Fruit fly (Drosophila melanogaster): Measurements from ENCODE around the gene Efa6.
A peak's percentile ranks its signal among the peaks of the same experiment; 100 is the strongest.

Gene Efa6

dm6 chr3R:22629174-22629573 is 41.6 kb downstream of the Efa6 start (continued):
- TF ChIP-seq CG17361 (GFP tag; IDR thresholded peaks at IDR 0.05), result 0 out of 3 replicates have a peak, but pooled peaks have one; percentile 25
- no peak for TF ChIP-seq unpg (GFP tag; optimal IDR thresholded peaks at IDR 0.05)
- TF ChIP-seq jumu (GFP tag; optimal IDR thresholded peaks at IDR 0.05), result no peak
- no peak for TF ChIP-seq CG9932 (GFP tag; IDR thresholded peaks at IDR 0.05)
- TF ChIP-seq Hr51 (GFP tag; optimal IDR thresholded peaks at IDR 0.05), result peak in 1 of 2 experiments; percentile 51
- TF ChIP-seq bcd (GFP tag; optimal IDR thresholded peaks at IDR 0.05), result no peak
- no peak for TF ChIP-seq Xrp1 (GFP tag; IDR thresholded peaks at IDR 0.05)
- TF ChIP-seq fu2 (GFP tag; optimal IDR thresholded peaks at IDR 0.05), result no peak
- TF ChIP-seq CG15269 (tag; optimal IDR thresholded peaks at IDR 0.05), result peak; percentile 25
- TF ChIP-seq CkIIα-i1 (GFP tag; IDR thresholded peaks at IDR 0.05), result no peak
- TF ChIP-seq CG31441 (GFP tag; IDR thresholded peaks at IDR 0.05), result 0 out of 2 replicates have a peak, but pooled peaks have one; percentile 20
- TF ChIP-seq salm (tag; optimal IDR thresholded peaks at IDR 0.05), result no peak
- no peak for TF ChIP-seq Lhr (GFP tag; optimal IDR thresholded peaks at IDR 0.05)
- no peak for TF ChIP-seq wor (GFP tag; IDR thresholded peaks at IDR 0.05)
- TF ChIP-seq Gsc (GFP tag; IDR thresholded peaks at IDR 0.05), result no peak
- no peak for TF ChIP-seq Aef1 (GFP tag; IDR thresholded peaks at IDR 0.05)
- TF ChIP-seq CG11504 (tag; optimal IDR thresholded peaks at IDR 0.05), result peak; percentile 48
- peak; percentile 8 for TF ChIP-seq Blimp-1 (GFP tag; optimal IDR thresholded peaks at IDR 0.05)
- no peak for TF ChIP-seq CG32772 (GFP tag; IDR thresholded peaks at IDR 0.05)
- no peak for TF ChIP-seq CG18011 (GFP tag; optimal IDR thresholded peaks at IDR 0.05)
- TF ChIP-seq gsb-n (tag; optimal IDR thresholded peaks at IDR 0.05), result peak; percentile 32
- no peak for TF ChIP-seq CG14860 (GFP tag; IDR thresholded peaks at IDR 0.05; ENCODE audit: partially characterized antibody)
- TF ChIP-seq Dip3 (GFP tag; optimal IDR thresholded peaks at IDR 0.05), result no peak
- TF ChIP-seq Ets65A (GFP tag), result no peak
- peak; percentile 18 for TF ChIP-seq Sox100B (GFP tag; optimal IDR thresholded peaks at IDR 0.05)
- no peak for TF ChIP-seq CG17385 (GFP tag; optimal IDR thresholded peaks at IDR 0.05)
- TF ChIP-seq ken (GFP tag; IDR thresholded peaks at IDR 0.05), result no peak
- no peak for TF ChIP-seq CG18619 (GFP tag; optimal IDR thresholded peaks at IDR 0.05)
- no peak for TF ChIP-seq CG5180 (GFP tag; optimal IDR thresholded peaks at IDR 0.05)
- TF ChIP-seq ato (GFP tag; IDR thresholded peaks at IDR 0.05; ENCODE audit: partially characterized antibody), result no peak
- peak; percentile 18 for TF ChIP-seq nmo (GFP tag; optimal IDR thresholded peaks at IDR 0.05)
- TF ChIP-seq Drgx (GFP tag; IDR thresholded peaks at IDR 0.05), result no peak
- peak; percentile 13 for TF ChIP-seq CG10979 (tag; optimal IDR thresholded peaks at IDR 0.05)
- no peak for TF ChIP-seq ash1 (GFP tag; optimal IDR thresholded peaks at IDR 0.05)
- no peak for TF ChIP-seq BEAF-32 (GFP tag; optimal IDR thresholded peaks at IDR 0.05)
- peak; percentile 35; the same call in 2 of the 3 replicates for TF ChIP-seq row (GFP tag; IDR thresholded peaks at IDR 0.05)
- no peak for TF ChIP-seq Gug (GFP tag; IDR thresholded peaks at IDR 0.05)
- no peak for TF ChIP-seq CG10462 (GFP tag; optimal IDR thresholded peaks at IDR 0.05)
- TF ChIP-seq shn (GFP tag; optimal IDR thresholded peaks at IDR 0.05), result no peak
- no peak for TF ChIP-seq CG12942 (GFP tag; optimal IDR thresholded peaks at IDR 0.05)
- no peak for TF ChIP-seq cato (GFP tag; optimal IDR thresholded peaks at IDR 0.05; ENCODE audit: borderline replicate concordance)
- TF ChIP-seq zf30C (GFP tag; optimal IDR thresholded peaks at IDR 0.05), result no peak
- TF ChIP-seq phol (tag; optimal IDR thresholded peaks at IDR 0.05), result no peak
- no peak for TF ChIP-seq CG2129 (GFP tag; IDR thresholded peaks at IDR 0.05; ENCODE audit: partially characterized antibody)
- no peak for TF ChIP-seq tll (GFP tag; optimal IDR thresholded peaks at IDR 0.05)
- no peak for TF ChIP-seq odd (GFP tag; optimal IDR thresholded peaks at IDR 0.05)
- TF ChIP-seq CG8359 (GFP tag; optimal IDR thresholded peaks at IDR 0.05; ENCODE audit: borderline replicate concordance), result no peak
- TF ChIP-seq Hmr (GFP tag; optimal IDR thresholded peaks at IDR 0.05), result peak; percentile 5
- peak; percentile 24 for TF ChIP-seq CG18262 (tag; optimal IDR thresholded peaks at IDR 0.05)
- TF ChIP-seq CG8924 (tag; optimal IDR thresholded peaks at IDR 0.05), result peak; percentile 7
